Worm (Caenorhabditis elegans): ENCODE results near the gene shc-2.
A peak's percentile ranks its signal among the peaks of the same experiment; 100 is the strongest.

DNA sequence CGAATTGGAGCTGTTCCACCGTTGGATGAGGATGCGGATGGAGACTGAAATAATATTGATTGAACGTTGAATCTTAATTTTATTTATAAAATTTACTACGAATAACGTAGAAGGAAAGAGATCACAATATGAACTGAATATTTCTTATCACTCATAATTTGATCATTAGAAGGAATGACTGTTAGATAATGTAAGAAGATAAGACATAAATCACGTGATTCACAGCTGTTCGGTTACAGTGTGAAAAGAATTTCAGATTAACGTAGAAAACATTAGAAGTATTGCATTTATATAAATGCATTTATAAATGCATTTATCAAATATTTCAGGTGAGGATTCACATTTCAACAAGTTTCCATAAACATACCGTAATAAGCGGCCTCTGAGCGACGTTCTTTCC is 26.1 kb upstream of the shc-2 start:
- no peak for TF ChIP-seq unc-62 (GFP tag; optimal IDR thresholded peaks at IDR 0.05)
- TF ChIP-seq snpc-4 (tag; optimal IDR thresholded peaks at IDR 0.05), result no peak
- TF ChIP-seq elt-2 (tag; optimal IDR thresholded peaks at IDR 0.05), result peak; percentile 96

Data from whole organism, L3 larva.